Fruit fly (Drosophila melanogaster): ENCODE measurements around the gene CG33160.
A peak's percentile ranks its signal among the peaks of the same experiment; 100 is the strongest.

CG33160 gene

DNA sequence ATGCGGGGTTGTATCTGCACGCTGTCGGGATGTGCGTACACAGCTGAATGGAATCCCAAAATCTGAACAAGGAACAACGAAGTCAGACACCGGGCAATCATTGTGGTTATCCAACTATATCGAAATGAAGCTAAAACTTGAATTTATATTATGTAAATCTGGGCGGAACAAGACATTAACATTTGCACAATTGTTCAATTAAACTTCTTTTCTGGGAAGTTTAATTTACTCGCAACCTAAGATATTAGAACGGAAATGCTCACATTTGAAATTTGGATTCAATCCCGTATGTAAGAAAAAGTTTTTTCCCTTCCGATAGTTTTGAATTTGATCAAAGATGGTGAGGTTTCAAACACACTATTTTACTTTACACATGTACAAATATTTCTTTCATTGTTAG is at the start of gene CG33160:
Gene CG33160, minus strand, starts transcription at position 101 of the 400 bp plus-strand sequence.
- TF ChIP-seq CG8478 (optimal IDR thresholded peaks at IDR 0.05) (no peak), Dll (optimal IDR thresholded peaks at IDR 0.05) (no peak), psq (optimal IDR thresholded peaks at IDR 0.05) (no peak), EcR (GFP tag; optimal IDR thresholded peaks at IDR 0.05) (no peak), usp (GFP tag; optimal IDR thresholded peaks at IDR 0.05) (no peak), pan (optimal IDR thresholded peaks at IDR 0.05) (no peak)

DNA sequence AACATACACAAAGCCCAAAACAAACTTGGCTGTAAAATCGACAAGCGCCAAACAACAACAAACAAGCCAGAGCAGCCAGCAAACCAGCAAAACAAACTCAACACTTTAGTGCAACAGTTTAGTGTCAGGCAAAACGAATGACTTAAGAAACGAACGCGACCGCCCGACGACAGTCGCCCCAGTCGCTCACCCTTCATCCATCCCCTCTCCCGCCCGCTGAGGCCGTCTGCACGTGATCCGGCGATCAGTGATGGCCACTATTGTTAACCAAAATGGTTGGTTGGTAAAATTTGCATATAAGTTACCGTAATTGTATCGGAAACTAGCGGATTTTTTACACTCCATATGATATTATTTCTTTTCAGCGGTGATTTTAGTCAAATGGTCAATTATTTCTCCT is 47.5 kb upstream of the CG33160 start:
- TF ChIP-seq psq (optimal IDR thresholded peaks at IDR 0.05) = no peak
- TF ChIP-seq Dll (optimal IDR thresholded peaks at IDR 0.05) = no peak
- TF ChIP-seq EcR (GFP tag; optimal IDR thresholded peaks at IDR 0.05) = no peak
- TF ChIP-seq usp (GFP tag; optimal IDR thresholded peaks at IDR 0.05) = no peak
- no peak for TF ChIP-seq CG8478 (optimal IDR thresholded peaks at IDR 0.05)
- no peak for TF ChIP-seq pan (optimal IDR thresholded peaks at IDR 0.05)

DNA sequence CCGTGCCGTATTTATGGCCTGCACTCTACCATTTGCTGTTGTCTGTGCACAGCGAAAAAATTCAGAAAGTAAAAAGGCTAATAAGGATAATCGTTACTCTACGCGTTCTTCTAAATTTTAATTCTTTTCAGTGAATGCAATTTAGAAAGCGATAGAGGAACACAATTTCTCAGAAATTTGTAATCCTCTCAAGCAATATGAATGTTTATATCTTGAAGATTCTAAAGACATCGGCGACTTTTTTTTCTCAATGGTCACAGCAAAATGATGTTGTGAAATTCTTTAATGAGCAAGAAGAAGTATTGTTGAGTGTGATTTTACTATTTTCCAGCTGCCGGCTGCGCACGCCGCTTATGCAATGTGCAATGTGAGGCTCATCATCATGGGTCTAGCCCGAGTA is 46.7 kb upstream of the CG33160 start:
- TF ChIP-seq Dll (optimal IDR thresholded peaks at IDR 0.05) = no peak
- no peak for TF ChIP-seq usp (GFP tag; optimal IDR thresholded peaks at IDR 0.05)
- no peak for TF ChIP-seq CG8478 (optimal IDR thresholded peaks at IDR 0.05)
- TF ChIP-seq pan (optimal IDR thresholded peaks at IDR 0.05) = no peak
- no peak for TF ChIP-seq psq (optimal IDR thresholded peaks at IDR 0.05)
- TF ChIP-seq EcR (GFP tag; optimal IDR thresholded peaks at IDR 0.05) = no peak

DNA sequence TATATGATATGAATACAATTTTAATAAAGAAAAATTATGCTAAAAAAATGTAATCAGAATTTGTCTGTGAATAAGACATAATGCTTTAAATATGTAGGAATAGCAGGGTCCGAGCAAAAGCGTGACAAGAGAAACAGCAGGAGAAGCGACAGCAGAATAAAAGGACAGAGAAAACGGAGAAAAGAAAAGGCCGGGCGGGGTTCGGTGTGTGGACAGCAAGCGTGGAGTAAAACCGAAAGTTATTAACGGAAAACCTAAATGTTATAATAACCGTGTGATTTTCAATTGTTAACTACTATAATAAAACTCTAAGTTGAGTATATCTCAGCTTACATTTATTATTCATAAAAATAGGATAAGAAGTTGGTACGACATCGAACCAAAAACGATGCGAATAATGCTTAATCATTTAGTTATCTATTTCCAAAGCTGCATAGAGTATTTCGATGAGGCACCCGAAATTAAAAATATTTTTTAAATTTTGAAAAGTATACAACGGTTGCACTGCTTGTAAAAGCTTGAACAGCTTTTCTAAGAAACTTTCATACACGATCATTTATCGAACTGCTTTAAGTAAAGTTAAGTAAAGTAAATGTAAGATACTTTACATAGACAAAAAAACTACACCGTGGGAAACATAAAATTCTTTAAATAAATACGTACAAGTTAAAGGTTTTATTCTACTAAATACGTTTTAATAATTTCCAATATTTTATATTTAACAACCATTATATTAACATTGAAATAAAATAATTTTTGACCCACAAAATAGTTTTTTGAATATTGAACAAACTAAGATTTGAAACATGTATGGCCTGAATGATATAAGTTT is 45.7 kb upstream of the CG33160 start:
- TF ChIP-seq usp (GFP tag; optimal IDR thresholded peaks at IDR 0.05) = no peak
- no peak for TF ChIP-seq Dll (optimal IDR thresholded peaks at IDR 0.05)
- no peak for TF ChIP-seq psq (optimal IDR thresholded peaks at IDR 0.05)

DNA sequence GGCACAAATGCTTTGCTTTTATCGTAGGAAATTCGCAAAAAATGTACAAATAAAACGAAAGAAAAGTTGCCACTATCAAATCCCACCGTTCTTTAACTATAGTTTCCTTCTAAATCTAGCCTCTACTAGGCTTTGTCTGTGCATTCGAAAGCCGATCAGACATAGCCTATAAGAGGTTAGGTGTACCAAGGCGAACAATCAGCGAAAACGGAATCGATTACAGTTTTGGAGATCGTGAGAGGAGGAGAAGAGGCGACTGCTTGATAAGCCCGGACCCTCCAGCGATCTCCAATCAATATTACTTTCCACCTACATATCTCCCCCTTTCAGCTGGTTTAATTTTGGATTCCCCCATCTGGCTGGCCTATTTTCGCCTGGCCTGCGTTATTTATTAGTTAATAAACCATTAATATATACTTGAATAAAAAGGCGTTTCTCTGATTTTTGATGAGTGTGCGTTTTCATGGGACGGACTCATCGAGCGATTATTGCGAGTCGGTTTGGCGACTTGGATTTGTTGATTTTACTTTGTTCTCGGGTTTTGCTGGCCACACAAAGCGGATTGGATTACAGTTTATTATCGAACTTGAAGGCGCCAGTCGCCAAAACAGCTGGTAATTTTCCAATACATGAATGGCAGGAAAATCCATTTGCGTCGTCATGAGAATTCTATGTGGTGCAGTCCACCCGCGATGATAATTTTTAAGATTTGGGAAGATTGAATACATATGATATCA is 44.9 kb upstream of the CG33160 start:
- TF ChIP-seq pan (optimal IDR thresholded peaks at IDR 0.05) (no peak), CG8478 (optimal IDR thresholded peaks at IDR 0.05) (no peak), EcR (GFP tag; optimal IDR thresholded peaks at IDR 0.05) (no peak)

DNA sequence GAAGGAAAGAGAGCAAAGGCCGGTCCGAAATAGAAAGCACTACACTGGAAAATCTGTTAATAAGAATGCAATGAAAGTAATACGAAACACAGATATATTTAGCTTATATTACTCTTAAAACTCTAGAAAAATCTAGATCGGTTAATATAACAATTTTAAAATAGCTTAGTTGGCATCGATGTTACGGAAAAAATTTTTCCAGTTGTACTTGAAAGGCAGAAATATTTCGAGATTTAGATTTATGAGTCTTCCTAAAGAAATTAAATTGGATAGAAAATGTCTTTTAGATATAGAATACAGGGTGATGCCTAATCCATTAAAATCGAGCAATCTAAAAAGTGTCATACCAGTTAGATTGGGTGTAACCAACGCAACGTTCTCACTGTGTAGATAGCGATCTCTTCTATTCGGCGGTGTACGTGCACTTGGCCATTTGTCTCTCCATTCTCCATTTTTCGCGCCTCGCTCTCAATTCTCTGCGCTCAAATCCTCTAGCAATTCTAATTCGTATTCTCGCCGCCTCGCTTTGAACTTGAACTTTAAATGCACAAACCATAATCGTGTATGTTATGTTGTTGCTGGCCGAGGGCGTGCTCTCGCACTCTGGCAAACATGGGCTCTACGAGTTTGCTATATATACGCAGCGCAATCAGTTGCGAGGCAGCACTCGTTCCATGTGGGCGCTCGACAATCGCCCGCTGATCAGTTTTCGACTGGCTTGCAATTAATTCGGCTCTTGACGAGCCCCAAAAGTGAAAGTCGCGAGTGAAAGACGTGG is 44.0 kb upstream of the CG33160 start:
- TF ChIP-seq usp (GFP tag; optimal IDR thresholded peaks at IDR 0.05) = no peak
- no peak for TF ChIP-seq CG8478 (optimal IDR thresholded peaks at IDR 0.05)
- no peak for TF ChIP-seq Dll (optimal IDR thresholded peaks at IDR 0.05)
- no peak for TF ChIP-seq psq (optimal IDR thresholded peaks at IDR 0.05)
- no peak for TF ChIP-seq pan (optimal IDR thresholded peaks at IDR 0.05)
- no peak for TF ChIP-seq EcR (GFP tag; optimal IDR thresholded peaks at IDR 0.05)

DNA sequence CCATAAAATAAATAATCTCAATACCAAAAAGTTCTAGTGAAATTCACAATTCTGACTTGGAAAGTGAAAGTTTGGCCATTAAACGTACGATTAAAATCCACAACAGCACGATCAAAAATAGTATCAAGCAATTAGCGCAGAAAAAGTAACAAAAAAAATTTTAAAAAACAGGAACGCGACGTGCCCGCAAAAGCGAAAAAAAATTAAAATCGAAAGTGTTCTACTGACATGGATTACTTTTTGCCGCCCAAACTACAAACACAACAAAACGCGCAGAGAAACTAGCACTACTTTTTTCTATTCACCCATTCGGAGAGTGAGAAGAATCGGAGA is 43.5 kb upstream of the CG33160 start:
- TF ChIP-seq CG8478 (optimal IDR thresholded peaks at IDR 0.05) (no peak), pan (optimal IDR thresholded peaks at IDR 0.05) (no peak), psq (optimal IDR thresholded peaks at IDR 0.05) (no peak)

DNA sequence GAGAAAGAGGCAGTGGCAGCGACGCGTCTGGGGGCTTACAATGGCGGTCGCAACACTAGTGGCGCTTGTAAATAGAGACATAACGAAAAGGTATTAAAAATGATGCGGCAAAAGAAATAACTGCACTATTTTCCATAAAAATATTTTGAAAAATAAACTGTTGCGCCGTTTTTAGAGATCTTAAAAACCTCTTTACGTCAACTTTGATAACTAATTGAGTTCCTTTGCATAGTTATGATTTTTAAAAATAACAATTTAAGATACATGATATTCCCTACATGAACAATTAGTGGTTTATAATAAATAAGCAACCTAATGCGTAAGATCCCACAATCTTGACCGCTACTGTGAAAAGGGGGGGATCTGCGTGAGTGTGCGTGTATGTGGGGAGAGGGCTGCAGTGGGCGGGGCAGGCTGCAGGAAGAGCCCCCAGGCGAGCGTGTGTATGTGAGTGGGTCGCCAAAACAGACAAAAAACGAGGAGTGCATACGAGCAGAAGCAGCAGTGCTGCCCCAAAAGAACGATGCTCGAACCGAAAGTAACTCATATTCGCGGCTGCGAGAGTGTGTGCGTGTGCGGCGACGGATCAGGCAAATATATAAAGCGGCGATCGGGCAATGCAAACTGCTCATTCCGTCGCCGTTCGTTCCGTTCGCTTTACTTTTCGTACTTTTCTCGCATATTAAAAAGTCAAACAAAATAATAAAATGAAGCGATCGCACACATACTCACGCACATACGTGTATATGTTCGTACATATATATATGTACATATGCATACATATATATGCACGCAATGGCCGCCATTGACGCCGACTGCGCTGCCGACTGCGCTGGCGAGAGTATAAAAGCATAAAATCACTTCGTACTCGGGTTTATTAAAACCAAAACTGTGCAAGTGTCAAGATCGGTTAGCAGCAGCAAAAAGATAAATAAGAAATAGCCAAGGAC is 42.8 kb upstream of the CG33160 start:
- TF ChIP-seq psq (optimal IDR thresholded peaks at IDR 0.05) (no peak), usp (GFP tag; optimal IDR thresholded peaks at IDR 0.05) (no peak), CG8478 (optimal IDR thresholded peaks at IDR 0.05) (no peak), pan (optimal IDR thresholded peaks at IDR 0.05) (no peak), Dll (optimal IDR thresholded peaks at IDR 0.05) (no peak), EcR (GFP tag; optimal IDR thresholded peaks at IDR 0.05) (no peak)

DNA sequence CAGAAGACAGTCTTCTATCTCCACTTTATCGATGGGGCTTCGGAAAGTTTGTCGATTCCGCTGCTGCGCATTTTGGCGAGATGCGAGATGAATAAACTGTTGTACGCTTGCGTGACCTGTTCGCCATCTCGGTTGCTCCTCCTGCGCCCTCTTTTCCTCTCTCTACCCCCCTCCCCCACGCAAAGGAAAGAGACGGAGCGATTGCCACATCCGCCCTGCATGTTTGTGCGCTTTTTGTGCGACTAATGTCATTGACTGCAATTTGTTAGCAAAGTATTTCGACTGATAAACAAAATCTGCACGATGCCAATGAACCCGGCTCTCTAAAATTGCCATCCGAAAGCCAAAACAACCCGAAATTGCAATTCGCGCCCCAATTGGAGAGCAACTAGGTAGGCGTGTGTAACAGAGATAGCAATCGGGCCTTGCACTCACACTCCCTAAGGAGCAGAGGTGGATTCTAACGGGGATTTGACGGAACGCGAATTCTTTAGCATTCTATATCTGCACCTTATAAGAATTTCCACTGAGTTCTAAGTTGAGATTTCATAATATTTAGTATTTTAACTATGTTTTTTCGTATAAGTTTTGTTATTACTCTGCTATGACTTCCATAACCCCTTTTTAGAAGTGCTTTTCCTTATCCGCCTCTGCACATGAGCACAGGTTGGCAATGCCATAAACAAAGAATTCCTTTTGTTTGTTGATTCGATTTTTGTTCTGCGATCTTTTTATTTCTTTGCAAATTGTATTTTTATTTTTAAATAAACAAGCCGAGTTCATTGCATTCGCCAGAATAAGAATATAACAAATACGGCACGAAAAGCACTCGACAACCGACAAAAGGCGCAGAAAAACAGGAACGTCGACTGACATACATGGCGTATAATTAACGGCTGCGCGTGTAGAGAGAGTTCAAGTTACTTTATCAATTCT is 41.2 kb upstream of the CG33160 start, which contains the start of gene CG43389:
Gene CG43389, plus strand, starts transcription at position 886 of the 936 bp plus-strand sequence.
- TF ChIP-seq usp (GFP tag; optimal IDR thresholded peaks at IDR 0.05) = no peak
- peak; percentile 57 for TF ChIP-seq CG8478 (optimal IDR thresholded peaks at IDR 0.05)
- peak; percentile 24 for TF ChIP-seq Dll (optimal IDR thresholded peaks at IDR 0.05)
- TF ChIP-seq pan (optimal IDR thresholded peaks at IDR 0.05) = no peak
- TF ChIP-seq psq (optimal IDR thresholded peaks at IDR 0.05) = no peak
- TF ChIP-seq EcR (GFP tag; optimal IDR thresholded peaks at IDR 0.05) = peak; percentile 66 to 92

DNA sequence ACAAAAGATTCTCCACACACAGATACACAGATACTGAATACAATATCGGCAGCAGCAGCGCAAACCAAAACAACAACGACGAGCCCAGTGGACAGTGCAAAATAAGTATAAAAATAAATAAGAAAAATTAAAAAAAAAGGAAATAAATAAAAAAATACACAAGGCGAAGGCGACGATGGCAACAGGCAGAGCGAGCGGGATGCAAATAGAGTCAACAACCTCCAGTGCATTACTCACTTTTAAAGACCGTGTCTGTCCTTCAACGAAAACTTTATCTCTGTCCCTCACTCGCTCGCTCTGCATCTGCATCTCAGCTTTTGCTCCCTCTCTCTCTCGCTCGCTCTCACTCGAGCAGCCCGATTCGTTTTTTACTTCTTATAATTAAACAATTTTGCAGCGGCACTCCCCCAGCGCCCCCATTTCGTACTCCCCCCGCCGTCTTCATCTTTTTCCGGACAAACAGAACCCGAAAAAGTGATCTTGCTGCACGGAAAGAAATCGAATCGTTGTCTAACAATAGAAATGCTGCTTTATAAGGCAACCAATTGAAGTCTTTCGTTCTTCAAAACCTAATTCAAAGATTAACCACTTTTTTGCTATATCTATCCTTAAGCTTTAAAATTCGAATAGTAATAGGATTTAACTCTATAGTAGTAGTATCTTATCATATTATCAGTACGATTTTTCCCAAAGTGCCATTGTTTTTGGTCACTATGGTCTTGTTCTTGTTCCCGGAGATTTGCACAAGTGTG is 40.4 kb upstream of the CG33160 start:
- peak; percentile 87 to 93 for TF ChIP-seq EcR (GFP tag; optimal IDR thresholded peaks at IDR 0.05)
- TF ChIP-seq usp (GFP tag; optimal IDR thresholded peaks at IDR 0.05) = no peak
- TF ChIP-seq Dll (optimal IDR thresholded peaks at IDR 0.05) = peak; percentile 69
